Worm (Caenorhabditis elegans): Measurements from ENCODE around the gene pha-1.

ce11 chrIII:11099864-11100263, 31.7 kb upstream of the pha-1 start, which contains the start of gene hmt-1:
- no peak for TF ChIP-seq fos-1 (tag; optimal IDR thresholded peaks at IDR 0.05)
- TF ChIP-seq snpc-4 (tag; optimal IDR thresholded peaks at IDR 0.05), result no peak
